Fruit fly (Drosophila melanogaster) whole organism: ENCODE data around the gene Hacd2.

Experiments
- CG8478 ChIP-seq: fragments of >200 bp; optimal IDR thresholded peaks from 2 replicates; lab custom pipeline; 2018; ENCODE audit warnings: inconsistent platforms
- Dll ChIP-seq: fragments of >200 bp; optimal IDR thresholded peaks from 2 replicates; lab custom pipeline; 2017
- pan ChIP-seq: fragments of >200 bp; optimal IDR thresholded peaks from 2 replicates; lab custom pipeline; 2017
- psq ChIP-seq: fragments of >200 bp; optimal IDR thresholded peaks from 2 replicates; lab custom pipeline; 2017
- usp ChIP-seq: fragments of >200 bp; optimal IDR thresholded peaks from 2 replicates; lab custom pipeline; 2017; ENCODE audit warnings: missing biosample characterization, missing genetic modification characterization, mixed read lengths

DNA sequence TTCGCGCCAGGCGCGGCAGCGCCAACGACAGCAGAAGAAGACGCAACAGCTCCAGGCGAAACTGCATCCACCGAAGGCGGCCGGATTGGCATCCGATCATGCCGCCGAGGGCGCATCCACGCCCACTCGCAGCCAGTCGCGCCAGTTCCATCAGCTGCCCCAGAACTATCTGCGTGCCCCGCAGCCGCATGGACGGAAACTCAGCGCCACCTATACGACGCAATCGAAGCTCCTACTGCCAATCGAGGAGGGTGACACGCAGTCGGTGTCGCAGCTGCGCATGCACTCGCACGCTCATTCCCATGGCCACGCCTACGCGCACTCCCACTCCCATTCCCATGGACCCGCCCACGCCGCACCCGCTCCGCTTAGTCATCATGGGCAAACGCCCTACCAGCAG, 29.8 kb upstream of the Hacd2 start:
- TF ChIP-seq pan (no peak), usp (GFP tag; lab: Kevin White, UChicago) (no peak), psq (no peak), CG8478 (lab: Kevin White, UChicago) (no peak), Dll (lab: Kevin White, UChicago) (no peak)
